Fruit fly (Drosophila melanogaster) whole organism, adult: ENCODE data around the gene Cpr67Fa2.

ENCODE experiments used
- CG11617 ChIP-seq: fragments of 200-800 bp; sonication (Bioruptor generic); optimal IDR thresholded peaks from 2 replicates; lab custom pipeline; 2017; ENCODE audit warnings: mild to moderate bottlenecking, missing biosample characterization, missing genetic modification reagents, missing genetic modification characterization
- Clk ChIP-seq: fragments of 200-800 bp; sonication (Bioruptor generic); optimal IDR thresholded peaks from 2 replicates; lab custom pipeline; 2017; ENCODE audit warnings: missing biosample characterization, missing genetic modification characterization
- Hr96 ChIP-seq: fragments of 200-800 bp; sonication (Bioruptor generic); optimal IDR thresholded peaks from 2 replicates; lab custom pipeline; 2016; ENCODE audit warnings: missing biosample characterization, missing genetic modification characterization
- pad ChIP-seq: fragments of 200-800 bp; sonication (Bioruptor generic); optimal IDR thresholded peaks from 3 replicates; lab custom pipeline; 2017; ENCODE audit warnings: missing biosample characterization, missing genetic modification characterization, mild to moderate bottlenecking, moderate library complexity, missing genetic modification reagents
- tj ChIP-seq: fragments of 200-800 bp; sonication (Bioruptor generic); optimal IDR thresholded peaks from 3 replicates; lab custom pipeline; 2017; ENCODE audit warnings: missing biosample characterization, mild to moderate bottlenecking, missing genetic modification characterization, moderate library complexity
- toe ChIP-seq: fragments of 200-800 bp; sonication (Bioruptor generic); optimal IDR thresholded peaks from 2 replicates; lab custom pipeline; 2016; ENCODE audit warnings: missing biosample characterization, missing genetic modification characterization

dm6 chr3L:10918454-10918853 is 26.9 kb downstream of the Cpr67Fa2 start:
- no peak for TF ChIP-seq pad
- TF ChIP-seq tj (GFP tag; lab: Kevin White, UChicago), result no peak
- no peak for TF ChIP-seq CG11617 (GFP tag; lab: Kevin White, UChicago)
- no peak for TF ChIP-seq toe (GFP tag; lab: Kevin White, UChicago)
- no peak for TF ChIP-seq Hr96
- TF ChIP-seq Clk (GFP tag; lab: Kevin White, UChicago), result no peak
